Worm (Caenorhabditis elegans) whole organism, L4 larva: Measurements from ENCODE around the gene lron-3.

ENCODE experiments used
- D1046.2 ChIP-seq: fragments of 200-800 bp; sonication (Bioruptor generic); IDR thresholded peaks from 2 replicates; pipeline ENCODE4 v1.3.6; 2022; ENCODE audit warnings: missing genetic modification characterization, missing compliant biosample characterization
- F26F4.8 ChIP-seq: fragments of 200-800 bp; sonication (Bioruptor generic); conservative IDR thresholded peaks from 2 replicates; pipeline ENCODE4 v1.3.6; 2022; ENCODE audit warnings: missing genetic modification characterization, missing compliant biosample characterization
- F49E8.2 ChIP-seq: sonication (generic microtip); optimal IDR thresholded peaks from 2 replicates; lab custom pipeline; 2016; ENCODE audit warnings: missing compliant biosample characterization, mild to moderate bottlenecking, missing genetic modification characterization, borderline replicate concordance
- Y105C5A.15 ChIP-seq: fragments of 200-800 bp; sonication (Bioruptor generic); IDR thresholded peaks from 2 replicates; pipeline ENCODE4 v1.3.6; 2022; ENCODE audit warnings: missing genetic modification characterization, missing compliant biosample characterization
- Y48G9A.11 ChIP-seq: fragments of 200-800 bp; sonication (Bioruptor generic); IDR thresholded peaks from 2 replicates; pipeline ENCODE4 v1.3.6; 2022; ENCODE audit warnings: missing genetic modification reagents, missing genetic modification characterization, missing compliant biosample characterization
- ZK546.5 ChIP-seq, 2 experiments: sonication (generic microtip); optimal IDR thresholded peaks; 2 replicates each; lab custom pipeline; 2017; ENCODE audit warnings: missing biosample characterization in 2 of 2, missing genetic modification characterization in 2 of 2
- aha-1 ChIP-seq: fragments of 150-350 bp; peaks from one replicate; lab custom pipeline; 2014; ENCODE audit warnings: missing biosample characterization, missing genetic modification characterization
- ama-1 ChIP-seq: fragments of 150-350 bp; optimal IDR thresholded peaks from 2 replicates; lab custom pipeline; 2014; ENCODE audit warnings: inconsistent platforms, mixed read lengths
- ceh-32 ChIP-seq: sonication (generic microtip); optimal IDR thresholded peaks from 2 replicates; lab custom pipeline; 2016; ENCODE audit warnings: mild to moderate bottlenecking, missing genetic modification characterization, missing compliant biosample characterization; ENCODE audit not compliant: poor library complexity
- ceh-44 ChIP-seq: fragments of 200-800 bp; sonication (Bioruptor generic); IDR thresholded peaks from 2 replicates; pipeline ENCODE4 v1.3.6; 2022; ENCODE audit warnings: missing genetic modification reagents, missing genetic modification characterization, missing compliant biosample characterization
- ceh-82 ChIP-seq: sonication (generic microtip); optimal IDR thresholded peaks from 2 replicates; lab custom pipeline; 2017; ENCODE audit warnings: missing biosample characterization, missing genetic modification characterization
- ctbp-1 ChIP-seq: fragments of 200-800 bp; sonication (Bioruptor generic); IDR thresholded peaks from 2 replicates; pipeline ENCODE4 v1.3.6; 2022; ENCODE audit warnings: missing genetic modification reagents, missing genetic modification characterization, missing compliant biosample characterization
- daf-16 ChIP-seq, 3 experiments: sonication (generic microtip); optimal IDR thresholded peaks; 2 replicates each; lab custom pipeline; 2016 to 2017; ENCODE audit warnings: missing genetic modification characterization in 3 of 3, missing genetic modification reagents in 3 of 3, mild to moderate bottlenecking in 2 of 3, missing compliant biosample characterization in 2 of 3, missing biosample characterization in 1 of 3, moderate library complexity in 1 of 3
- dmd-6 ChIP-seq: fragments of 200-800 bp; sonication (Bioruptor generic); IDR thresholded peaks from 2 replicates; pipeline ENCODE4 v1.3.6; 2022; ENCODE audit warnings: missing genetic modification reagents, missing genetic modification characterization, missing compliant biosample characterization
- dmd-8 ChIP-seq: fragments of 200-800 bp; sonication (Bioruptor generic); IDR thresholded peaks from 2 replicates; pipeline ENCODE4 v1.3.6; 2022; ENCODE audit warnings: missing genetic modification characterization, missing compliant biosample characterization
- dpl-1 ChIP-seq: fragments of 150-350 bp; optimal IDR thresholded peaks from 2 replicates; lab custom pipeline; 2014; ENCODE audit warnings: missing biosample characterization, missing genetic modification reagents, missing genetic modification characterization
- egl-27 ChIP-seq: sonication (generic microtip); optimal IDR thresholded peaks from 3 replicates; lab custom pipeline; 2017; ENCODE audit warnings: missing biosample characterization, missing genetic modification reagents, missing genetic modification characterization
- egl-43 ChIP-seq: fragments of 200-800 bp; sonication (Bioruptor generic); IDR thresholded peaks from 2 replicates; pipeline ENCODE4 v1.3.6; 2022; ENCODE audit warnings: missing genetic modification reagents, missing genetic modification characterization, missing compliant biosample characterization
- fkh-10 ChIP-seq: fragments of 150-350 bp; optimal IDR thresholded peaks from 2 replicates; lab custom pipeline; 2014; ENCODE audit warnings: missing biosample characterization, missing genetic modification reagents, missing genetic modification characterization
- hlh-11 ChIP-seq: fragments of 200-800 bp; sonication (Bioruptor generic); optimal IDR thresholded peaks from 2 replicates; lab custom pipeline; 2018; ENCODE audit warnings: mild to moderate bottlenecking, missing genetic modification characterization, missing compliant biosample characterization
- lin-1 ChIP-seq: fragments of 200-800 bp; sonication (Bioruptor generic); IDR thresholded peaks from 2 replicates; pipeline ENCODE4 v1.3.6; 2022; ENCODE audit warnings: missing genetic modification reagents, missing genetic modification characterization, missing compliant biosample characterization
- lin-29 ChIP-seq: fragments of 200-800 bp; sonication (Bioruptor generic); IDR thresholded peaks from 2 replicates; pipeline ENCODE4 v1.3.6; 2022; ENCODE audit warnings: missing genetic modification reagents, missing genetic modification characterization, missing compliant biosample characterization
- lin-38 ChIP-seq: fragments of 200-800 bp; sonication (Bioruptor generic); IDR thresholded peaks from 2 replicates; pipeline ENCODE4 v1.3.6; 2022; ENCODE audit warnings: missing genetic modification reagents, missing genetic modification characterization, missing compliant biosample characterization
- lir-3 ChIP-seq: sonication (generic microtip); optimal IDR thresholded peaks from 2 replicates; lab custom pipeline; 2016; ENCODE audit warnings: mild to moderate bottlenecking, missing genetic modification characterization, missing compliant biosample characterization
- mdt-29 ChIP-seq: fragments of 200-800 bp; sonication (Bioruptor generic); IDR thresholded peaks from 2 replicates; pipeline ENCODE4 v1.3.6; 2022; ENCODE audit warnings: missing genetic modification reagents, missing genetic modification characterization, missing compliant biosample characterization
- mxl-3 ChIP-seq: fragments of 200-800 bp; sonication (Bioruptor generic); optimal IDR thresholded peaks from 2 replicates; lab custom pipeline; 2018; ENCODE audit warnings: mild to moderate bottlenecking, missing genetic modification characterization, missing compliant biosample characterization
- nhr-102 ChIP-seq: sonication (generic microtip); optimal IDR thresholded peaks from 2 replicates; lab custom pipeline; 2016; ENCODE audit warnings: mild to moderate bottlenecking, missing genetic modification characterization, moderate library complexity, missing compliant biosample characterization
- nhr-11 ChIP-seq: fragments of 150-350 bp; optimal IDR thresholded peaks from 2 replicates; lab custom pipeline; 2014; ENCODE audit warnings: missing biosample characterization, missing genetic modification characterization
- nhr-237 ChIP-seq: sonication (generic microtip); optimal IDR thresholded peaks from 2 replicates; lab custom pipeline; 2017; ENCODE audit warnings: missing biosample characterization, missing genetic modification characterization
- nhr-25 ChIP-seq: sonication (generic microtip); optimal IDR thresholded peaks from 2 replicates; lab custom pipeline; 2017; ENCODE audit warnings: missing genetic modification characterization, mild to moderate bottlenecking, missing compliant biosample characterization, antibody characterized with exemption, moderate library complexity, borderline replicate concordance; ENCODE audit not compliant: insufficient read depth
- nhr-28 ChIP-seq: fragments of 150-350 bp; optimal IDR thresholded peaks from 2 replicates; lab custom pipeline; 2014; ENCODE audit warnings: missing biosample characterization, missing genetic modification characterization
- nhr-77 ChIP-seq: fragments of 150-350 bp; optimal IDR thresholded peaks from 2 replicates; lab custom pipeline; 2014; ENCODE audit warnings: missing biosample characterization, missing genetic modification characterization
- pqm-1 ChIP-seq: sonication (generic microtip); optimal IDR thresholded peaks from 2 replicates; lab custom pipeline; 2017; ENCODE audit warnings: missing biosample characterization, missing genetic modification characterization
- set-16 ChIP-seq: fragments of 200-800 bp; sonication (Bioruptor generic); IDR thresholded peaks from 2 replicates; pipeline ENCODE4 v1.3.6; 2022; ENCODE audit warnings: missing genetic modification reagents, missing genetic modification characterization, missing compliant biosample characterization
- snpc-1.2 ChIP-seq: fragments of 200-800 bp; sonication (Bioruptor generic); IDR thresholded peaks from 2 replicates; pipeline ENCODE4 v1.3.6; 2022; ENCODE audit warnings: missing genetic modification reagents, missing genetic modification characterization, missing compliant biosample characterization
- spr-3 ChIP-seq: fragments of 200-800 bp; sonication (Bioruptor generic); optimal IDR thresholded peaks from 2 replicates; lab custom pipeline; 2018; ENCODE audit warnings: mild to moderate bottlenecking, missing genetic modification characterization, missing compliant biosample characterization
- tra-1 ChIP-seq: fragments of 200-800 bp; sonication (Bioruptor generic); IDR thresholded peaks from 2 replicates; pipeline ENCODE4 v1.3.6; 2022; ENCODE audit warnings: missing genetic modification reagents, missing genetic modification characterization, missing compliant biosample characterization
- unc-130 ChIP-seq: sonication (generic microtip); optimal IDR thresholded peaks from 2 replicates; lab custom pipeline; 2016; ENCODE audit warnings: missing genetic modification reagents, missing genetic modification characterization, missing compliant biosample characterization
- zag-1 ChIP-seq: fragments of 150-350 bp; optimal IDR thresholded peaks from 2 replicates; lab custom pipeline; 2014; ENCODE audit warnings: missing biosample characterization, missing genetic modification characterization
- zfp-2 ChIP-seq: sonication (generic microtip); optimal IDR thresholded peaks from 2 replicates; lab custom pipeline; 2016; ENCODE audit warnings: mild to moderate bottlenecking, missing genetic modification characterization, missing compliant biosample characterization
- zfp-3 ChIP-seq: fragments of 200-800 bp; sonication (Bioruptor generic); conservative IDR thresholded peaks from 2 replicates; pipeline ENCODE4 v1.3.6; 2022; ENCODE audit warnings: missing genetic modification reagents, missing genetic modification characterization, missing compliant biosample characterization

lron-3 gene

DNA sequence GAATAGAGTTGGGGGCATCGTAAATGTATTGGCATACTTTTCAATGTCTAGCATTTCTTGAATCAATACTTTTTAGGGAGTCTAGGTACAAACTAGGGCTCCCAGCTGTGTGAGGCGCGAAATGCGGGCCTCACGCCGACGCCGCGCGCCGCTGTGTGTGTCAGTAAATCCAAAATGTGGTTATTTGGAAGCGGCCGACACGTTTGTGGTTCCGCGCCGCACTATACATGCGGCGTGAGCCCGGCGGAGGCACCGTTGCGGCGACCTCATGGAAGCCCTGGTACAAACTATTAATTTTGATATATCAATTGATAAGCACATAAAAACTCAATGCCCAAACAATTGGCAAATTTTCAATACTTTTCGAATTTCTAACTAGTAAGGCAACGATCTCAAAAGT is 28.4 kb upstream of the lron-3 start:
- TF ChIP-seq set-16, result peak; percentile 42; the same call in 1 of the 2 replicates
- TF ChIP-seq lin-1, result no peak

- TF ChIP-seq nhr-102 (no peak), mxl-3 (GFP tag; lab: Kevin White, UChicago) (no peak), F49E8.2 (no peak), lir-3 (tag; lab: Kevin White, UChicago) (no peak), ceh-82 (no peak), zfp-2 (tag; lab: Kevin White, UChicago) (no peak), ctbp-1 (GFP tag; lab: Robert Waterston, UW) (no peak), lin-38 (GFP tag; lab: Robert Waterston, UW) (no peak), pqm-1 (tag; lab: Kevin White, UChicago) (no peak), egl-27 (no peak), lin-29 (GFP tag; lab: Robert Waterston, UW) (no peak), spr-3 (GFP tag; lab: Kevin White, UChicago) (no peak), ceh-44 (GFP tag; lab: Robert Waterston, UW) (no peak)
Measured at ce11 chrX:15585144-15585543, 27.4 kb upstream of the lron-3 start.

ce11 chrX:15576942-15577341 is 19.2 kb upstream of the lron-3 start, which contains the start of gene K09A9.6:
Gene K09A9.6, plus strand, starts transcription at chrX:15577242.
- no peak for TF ChIP-seq ceh-32 (tag; lab: Kevin White, UChicago)
- TF ChIP-seq dmd-6 (GFP tag; lab: Robert Waterston, UW), result no peak
- TF ChIP-seq daf-16 (GFP tag; optimal IDR thresholded peaks at IDR 0.05; lab: Kevin White, UChicago), result no peak
- TF ChIP-seq daf-16 (tag; optimal IDR thresholded peaks at IDR 0.05; lab: Kevin White, UChicago), result no peak
- TF ChIP-seq nhr-237 (tag; lab: Kevin White, UChicago), result no peak
- TF ChIP-seq F26F4.8 (GFP tag; lab: Robert Waterston, UW), result no peak
- no peak for TF ChIP-seq nhr-28 (tag; lab: Kevin White, UChicago)
- TF ChIP-seq spr-3 (GFP tag; lab: Kevin White, UChicago), result no peak
- no peak for TF ChIP-seq nhr-11 (tag; lab: Kevin White, UChicago)
- TF ChIP-seq mdt-29 (GFP tag; lab: Robert Waterston, UW), result no peak
- no peak for TF ChIP-seq snpc-1.2

- TF ChIP-seq tra-1 (GFP tag; lab: Robert Waterston, UW), result no peak
- TF ChIP-seq unc-130 (GFP tag; lab: Kevin White, UChicago), result no peak
- no peak for TF ChIP-seq Y48G9A.11
- peak; percentile 19 for TF ChIP-seq nhr-11 (tag; lab: Kevin White, UChicago)
- no peak for TF ChIP-seq fkh-10
- TF ChIP-seq aha-1 (tag; lab: Kevin White, UChicago), result peak; percentile 77
- TF ChIP-seq hlh-11 (tag; lab: Kevin White, UChicago), result peak; percentile 23
- TF ChIP-seq daf-16 (GFP tag; optimal IDR thresholded peaks at IDR 0.05; lab: Kevin White, UChicago), result peak in 1 of 2 experiments; percentile 60
- TF ChIP-seq daf-16 (tag; optimal IDR thresholded peaks at IDR 0.05; lab: Kevin White, UChicago), result no peak
- TF ChIP-seq ama-1 (lab: Kevin White, UChicago), result no peak
Measured at ce11 chrX:15575460-15575859, 17.7 kb upstream of the lron-3 start.

DNA sequence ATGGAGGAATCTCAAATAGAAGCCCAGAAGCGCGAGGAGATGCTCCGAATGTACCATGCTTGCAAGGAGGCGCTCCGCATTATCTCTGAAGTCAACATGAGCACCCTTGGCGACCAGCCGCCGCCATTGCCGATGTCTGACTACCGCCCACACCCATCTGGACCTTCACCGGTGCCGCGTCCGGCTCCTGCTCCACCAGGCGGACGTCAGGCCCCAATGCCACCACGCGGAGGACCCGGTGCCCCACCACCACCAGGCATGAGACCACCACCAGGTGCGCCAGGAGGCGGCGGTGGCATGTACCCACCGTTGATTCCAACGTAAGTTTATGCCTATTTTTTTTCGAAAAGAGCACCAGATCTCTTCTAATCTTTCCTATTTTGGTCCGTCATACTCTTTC is 14.3 kb upstream of the lron-3 start:
- TF ChIP-seq dpl-1 (GFP tag; lab: Kevin White, UChicago) (no peak), dmd-8 (GFP tag; lab: Robert Waterston, UW) (0 out of 2 replicates have a peak, but pooled peaks have one; percentile 15), egl-43 (GFP tag; lab: Robert Waterston, UW) (peak; percentile 48; the same call in 1 of the 2 replicates), daf-16 (GFP tag; optimal IDR thresholded peaks at IDR 0.05; lab: Kevin White, UChicago) (no peak), daf-16 (tag; optimal IDR thresholded peaks at IDR 0.05; lab: Kevin White, UChicago) (no peak), nhr-25 (tag; lab: Kevin White, UChicago) (no peak), nhr-77 (no peak), set-16 (peak; percentile 97), zfp-3 (GFP tag; lab: Robert Waterston, UW) (no peak), ZK546.5 (tag; optimal IDR thresholded peaks at IDR 0.05; lab: Kevin White, UChicago) (no peak), zag-1 (tag; lab: Kevin White, UChicago) (no peak), D1046.2 (GFP tag; lab: Robert Waterston, UW) (0 out of 2 replicates have a peak, but pooled peaks have one; percentile 36), Y105C5A.15 (GFP tag; lab: Robert Waterston, UW) (0 out of 2 replicates have a peak, but pooled peaks have one; percentile 50), mdt-29 (GFP tag; lab: Robert Waterston, UW) (no peak)
- TF ChIP-seq, all 104 proteins: peak for 5
